Worm (Caenorhabditis elegans): ENCODE measurements around the gene K07E3.2.

Gene K07E3.2

ce11 chrX:8059999-8060398 lies 44.1 kb upstream of the K07E3.2 start:
- TF ChIP-seq nhr-47 (tag; optimal IDR thresholded peaks at IDR 0.05): no peak
- peak; percentile 45 for TF ChIP-seq blmp-1 (tag; optimal IDR thresholded peaks at IDR 0.05)
- TF ChIP-seq efl-1 (optimal IDR thresholded peaks at IDR 0.05): no peak
- peak in 1 of 2 experiments; percentile 79 for TF ChIP-seq efl-1 (GFP tag; optimal IDR thresholded peaks at IDR 0.05 in 1 of 2)

- TF ChIP-seq tlp-1 (tag; optimal IDR thresholded peaks at IDR 0.05): no peak
- TF ChIP-seq efl-1 (optimal IDR thresholded peaks at IDR 0.05): no peak
- TF ChIP-seq efl-1 (GFP tag; optimal IDR thresholded peaks at IDR 0.05 in 1 of 2): peak in 1 of 2 experiments; percentile 10
Measured at ce11 chrX:8060823-8061222, 43.3 kb upstream of the K07E3.2 start, which contains the start of gene C18A11.3. TSS of gene C18A11.3 (plus strand) at chrX:8061123.

- no peak for TF ChIP-seq grh-1 (GFP tag; IDR thresholded peaks at IDR 0.05)
- TF ChIP-seq hpl-2 (GFP tag; optimal IDR thresholded peaks at IDR 0.05): no peak
- TF ChIP-seq unc-30 (tag; optimal IDR thresholded peaks at IDR 0.05): no peak
- no peak for TF ChIP-seq F16B12.6 (tag; optimal IDR thresholded peaks at IDR 0.05)
- TF ChIP-seq zip-4 (GFP tag; optimal IDR thresholded peaks at IDR 0.05): no peak
- TF ChIP-seq skn-1 (tag; optimal IDR thresholded peaks at IDR 0.05): no peak
- no peak for TF ChIP-seq xbp-1 (tag; optimal IDR thresholded peaks at IDR 0.05)
- no peak for TF ChIP-seq nhr-47 (tag; optimal IDR thresholded peaks at IDR 0.05)
- TF ChIP-seq lir-3 (tag; optimal IDR thresholded peaks at IDR 0.05; ENCODE audit: poor library complexity): no peak
- TF ChIP-seq jun-1 (tag; optimal IDR thresholded peaks at IDR 0.05): no peak
- no peak for TF ChIP-seq blmp-1 (tag; optimal IDR thresholded peaks at IDR 0.05)
- no peak for TF ChIP-seq fkh-8 (tag; optimal IDR thresholded peaks at IDR 0.05)
- TF ChIP-seq pag-3 (tag; optimal IDR thresholded peaks at IDR 0.05; ENCODE audit: borderline replicate concordance, insufficient read depth): no peak
- TF ChIP-seq snu-23 (GFP tag; optimal IDR thresholded peaks at IDR 0.05): no peak
- TF ChIP-seq lin-14 (GFP tag; optimal IDR thresholded peaks at IDR 0.05): no peak
- TF ChIP-seq sptf-1 (tag; optimal IDR thresholded peaks at IDR 0.05): no peak
- TF ChIP-seq unc-98 (GFP tag; IDR thresholded peaks at IDR 0.05): no peak
- TF ChIP-seq swsn-7 (tag; optimal IDR thresholded peaks at IDR 0.05): no peak
Measured at ce11 chrX:8067268-8067667, 36.8 kb upstream of the K07E3.2 start, which contains the start of gene C18A11.2. TSS of gene C18A11.2 (plus strand) at chrX:8067568.

- TF ChIP-seq irx-1 (tag; optimal IDR thresholded peaks at IDR 0.05) (no peak), elt-2 (tag; optimal IDR thresholded peaks at IDR 0.05) (peak; percentile 92), pqm-1 (tag; optimal IDR thresholded peaks at IDR 0.05) (no peak), lin-13 (GFP tag; optimal IDR thresholded peaks at IDR 0.05) (no peak), nhr-19 (GFP tag; conservative IDR thresholded peaks at IDR 0.05) (no peak), mab-9 (GFP tag; IDR thresholded peaks at IDR 0.05) (no peak), lsy-2 (tag; optimal IDR thresholded peaks at IDR 0.05) (no peak), fos-1 (tag; optimal IDR thresholded peaks at IDR 0.05) (no peak), nhr-84 (tag; optimal IDR thresholded peaks at IDR 0.05) (no peak), xbp-1 (tag; optimal IDR thresholded peaks at IDR 0.05) (no peak), efl-3 (GFP tag; optimal IDR thresholded peaks at IDR 0.05) (no peak), mef-2 (tag; optimal IDR thresholded peaks at IDR 0.05) (no peak), egl-27 (tag; optimal IDR thresholded peaks at IDR 0.05) (no peak), C34B4.2 (tag; optimal IDR thresholded peaks at IDR 0.05) (no peak), sptf-1 (tag; optimal IDR thresholded peaks at IDR 0.05) (no peak), sox-4 (tag; optimal IDR thresholded peaks at IDR 0.05) (no peak), ceh-63 (GFP tag; optimal IDR thresholded peaks at IDR 0.05) (no peak), skn-1 (tag; optimal IDR thresholded peaks at IDR 0.05) (peak; percentile 20), aha-1 (tag; optimal IDR thresholded peaks at IDR 0.05) (no peak), egl-13 (tag; optimal IDR thresholded peaks at IDR 0.05) (no peak), jun-1 (tag; optimal IDR thresholded peaks at IDR 0.05) (peak; percentile 2), hlh-4 (tag; optimal IDR thresholded peaks at IDR 0.05) (no peak), nhr-71 (tag; optimal IDR thresholded peaks at IDR 0.05) (peak; percentile 49), zip-4 (GFP tag; optimal IDR thresholded peaks at IDR 0.05) (peak; percentile 79), grh-1 (GFP tag; IDR thresholded peaks at IDR 0.05) (no peak), fkh-10 (GFP tag; optimal IDR thresholded peaks at IDR 0.05) (no peak), lir-3 (tag; optimal IDR thresholded peaks at IDR 0.05; ENCODE audit: poor library complexity) (no peak), ztf-11 (tag; optimal IDR thresholded peaks at IDR 0.05) (no peak), nhr-11 (tag; optimal IDR thresholded peaks at IDR 0.05) (no peak), unc-86 (tag; optimal IDR thresholded peaks at IDR 0.05) (no peak), dsc-1 (tag; optimal IDR thresholded peaks at IDR 0.05) (no peak), vab-15 (tag; optimal IDR thresholded peaks at IDR 0.05) (no peak), ama-1 (optimal IDR thresholded peaks at IDR 0.05) (no peak), unc-62 (GFP tag; optimal IDR thresholded peaks at IDR 0.05) (no peak)
Measured at ce11 chrX:8069293-8069692, 34.8 kb upstream of the K07E3.2 start, which contains the start of gene C18A11.1. TSS of gene C18A11.1 (plus strand) at chrX:8069328.

Data from whole organism, L1 larva.